Worm (Caenorhabditis elegans): ENCODE measurements around the gene srw-129.

- no peak for TF ChIP-seq skn-1 (tag; optimal IDR thresholded peaks at IDR 0.05)
- TF ChIP-seq nhr-12 (tag; optimal IDR thresholded peaks at IDR 0.05), result no peak
- TF ChIP-seq lin-11 (tag; optimal IDR thresholded peaks at IDR 0.05), result no peak
Measured at ce11 chrV:3021306-3021705, 49.6 kb downstream of the srw-129 start, which contains the start of gene irld-12.

Data from whole organism, L2 larva.